Worm (Caenorhabditis elegans): ENCODE data around the gene C01G5.4.

Gene C01G5.4

DNA sequence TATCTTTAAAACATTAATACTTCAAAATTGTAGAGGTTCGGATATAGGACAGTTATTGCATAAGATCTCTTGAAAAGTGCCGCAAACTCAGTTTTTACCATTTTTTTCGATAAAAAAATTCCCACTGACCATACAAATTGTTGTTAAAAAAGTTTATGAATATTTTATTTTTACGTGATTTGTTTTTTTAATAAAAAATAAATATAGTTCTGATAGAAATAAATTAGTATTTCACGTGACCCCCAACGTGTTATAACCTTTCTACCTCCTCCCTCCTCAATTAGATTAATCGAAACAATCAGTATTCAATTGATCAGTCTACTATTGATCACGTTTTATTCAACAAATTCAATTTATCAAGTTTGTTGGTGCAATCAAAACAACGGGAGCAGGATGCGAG, at the start of gene C01G5.4:
Gene C01G5.4 (plus strand): TSS at position 301 of the 400 bp plus-strand sequence.
- TF ChIP-seq pha-2 (tag; optimal IDR thresholded peaks at IDR 0.05) (no peak), odd-2 (tag; optimal IDR thresholded peaks at IDR 0.05) (no peak), ceh-24 (tag; optimal IDR thresholded peaks at IDR 0.05) (no peak), sox-4 (tag; optimal IDR thresholded peaks at IDR 0.05) (no peak), pax-1 (tag; optimal IDR thresholded peaks at IDR 0.05) (no peak), eyg-1 (tag; optimal IDR thresholded peaks at IDR 0.05) (no peak), lim-6 (tag; optimal IDR thresholded peaks at IDR 0.05) (no peak), ceh-30 (tag; optimal IDR thresholded peaks at IDR 0.05) (no peak), hlh-13 (GFP tag; optimal IDR thresholded peaks at IDR 0.05) (no peak), che-1 (tag; optimal IDR thresholded peaks at IDR 0.05) (no peak), ceh-6 (GFP tag; optimal IDR thresholded peaks at IDR 0.05) (no peak)

DNA sequence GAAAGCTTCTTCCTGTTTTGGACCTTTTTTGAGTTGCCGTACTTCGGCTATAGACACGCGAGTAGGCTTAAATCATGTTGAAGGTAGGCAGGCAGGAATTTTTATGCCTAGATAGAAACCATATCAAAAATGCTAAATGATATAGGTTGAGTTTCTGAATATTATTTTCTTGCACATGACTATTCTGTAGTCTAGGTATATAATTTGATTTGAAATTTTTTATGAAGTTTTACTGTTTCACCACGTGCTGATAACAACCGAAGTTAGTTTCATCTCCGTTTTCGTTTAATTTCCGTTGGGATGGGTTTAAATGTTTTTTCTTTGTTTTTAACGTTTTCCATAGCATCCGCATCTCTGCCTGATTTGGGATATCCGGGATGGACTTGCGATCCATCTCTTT, 44.5 kb upstream of the C01G5.4 start, which contains the start of gene Y73B6BL.37:
Gene Y73B6BL.37 (plus strand): TSS at position 301 of the 400 bp plus-strand sequence.
- TF ChIP-seq fkh-6 (tag; optimal IDR thresholded peaks at IDR 0.05) = no peak

DNA sequence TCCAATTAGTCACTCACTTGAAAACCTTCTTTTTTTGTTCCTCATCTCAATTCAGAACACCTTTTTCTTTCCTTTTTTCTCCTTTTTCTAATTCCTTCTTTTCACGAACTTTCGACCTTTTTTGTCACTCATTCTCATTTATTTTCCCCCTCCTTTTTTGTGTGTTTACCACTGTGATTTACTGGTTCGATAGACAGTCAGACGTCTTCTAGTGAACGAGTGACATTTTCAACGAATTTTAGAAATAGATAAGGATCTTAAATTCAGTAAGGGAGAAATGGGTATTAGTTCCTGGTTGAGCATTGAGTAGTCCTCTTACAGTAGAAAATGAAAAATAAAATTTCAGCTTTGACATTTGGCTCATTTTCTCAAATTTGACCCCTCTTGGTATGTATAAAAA, 39.6 kb upstream of the C01G5.4 start:
- TF ChIP-seq pha-4 (tag; optimal IDR thresholded peaks at IDR 0.05) (no peak), pha-2 (tag; optimal IDR thresholded peaks at IDR 0.05) (no peak), pros-1 (tag; optimal IDR thresholded peaks at IDR 0.05) (no peak), hlh-13 (GFP tag; optimal IDR thresholded peaks at IDR 0.05) (no peak), hlh-15 (tag; optimal IDR thresholded peaks at IDR 0.05) (no peak), K02D7.2 (tag; optimal IDR thresholded peaks at IDR 0.05) (no peak), hlh-8 (tag; optimal IDR thresholded peaks at IDR 0.05) (no peak), elt-2 (tag; optimal IDR thresholded peaks at IDR 0.05) (no peak), fkh-10 (GFP tag; optimal IDR thresholded peaks at IDR 0.05) (no peak), elt-4 (tag; optimal IDR thresholded peaks at IDR 0.05) (no peak), K09A11.1 (tag; optimal IDR thresholded peaks at IDR 0.05; ENCODE audit: insufficient read depth) (no peak), unc-3 (GFP tag; conservative IDR thresholded peaks at IDR 0.05) (no peak), unc-3 (tag; optimal IDR thresholded peaks at IDR 0.05) (no peak), ceh-9 (tag; optimal IDR thresholded peaks at IDR 0.05) (no peak), gmeb-2 (tag; optimal IDR thresholded peaks at IDR 0.05) (no peak), ceh-31 (tag; optimal IDR thresholded peaks at IDR 0.05) (no peak), C08G9.2 (tag; optimal IDR thresholded peaks at IDR 0.05) (no peak), dve-1 (tag; optimal IDR thresholded peaks at IDR 0.05) (no peak), hlh-6 (tag; optimal IDR thresholded peaks at IDR 0.05) (no peak)

DNA sequence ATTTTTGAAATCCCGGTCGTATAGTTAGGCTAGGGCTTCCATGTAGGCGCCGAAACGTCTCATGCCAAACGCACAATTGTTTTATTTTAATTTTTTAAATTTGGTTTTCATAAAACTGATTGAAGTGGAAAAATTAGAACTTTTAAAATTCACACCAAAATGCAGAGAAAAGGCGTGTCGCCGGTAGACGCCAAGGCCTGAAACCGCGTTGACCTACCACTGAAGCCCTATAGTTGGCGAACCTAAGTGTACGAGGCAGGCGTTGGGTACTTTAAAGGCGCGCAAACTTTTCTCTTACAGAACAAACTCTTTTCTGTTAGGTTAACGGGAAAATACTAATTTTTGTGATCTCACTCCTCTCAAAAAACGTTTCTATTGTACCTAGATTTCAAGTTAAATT, 38.3 kb upstream of the C01G5.4 start, which contains the start of gene Y73B6BL.44:
Gene Y73B6BL.44 (plus strand): TSS at position 301 of the 400 bp plus-strand sequence.
- TF ChIP-seq ceh-48 (tag; optimal IDR thresholded peaks at IDR 0.05) (no peak), nhr-232 (tag; optimal IDR thresholded peaks at IDR 0.05) (no peak)

DNA sequence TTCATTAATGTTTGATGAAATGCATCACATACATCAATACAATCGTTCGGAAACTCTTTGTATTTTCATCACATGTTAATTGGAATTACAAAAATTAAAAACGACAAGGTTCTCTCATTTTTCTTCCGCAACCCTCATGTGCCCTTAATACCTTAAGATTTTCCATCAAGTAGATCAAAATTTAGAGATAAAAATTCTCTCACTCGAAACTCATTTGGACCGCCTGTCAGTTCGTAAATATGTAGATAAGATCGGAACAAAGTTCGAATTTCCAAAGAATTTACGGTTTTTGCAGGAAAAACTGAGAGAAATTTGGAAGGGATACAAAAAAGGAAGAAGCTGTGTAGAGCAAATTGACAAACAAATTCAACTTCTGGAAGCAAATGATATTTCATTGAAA, 35.4 kb upstream of the C01G5.4 start:
- TF ChIP-seq che-1 (tag; optimal IDR thresholded peaks at IDR 0.05) (no peak), unc-3 (GFP tag; conservative IDR thresholded peaks at IDR 0.05) (no peak), unc-3 (tag; optimal IDR thresholded peaks at IDR 0.05) (no peak), T23F11.4 (GFP tag; optimal IDR thresholded peaks at IDR 0.05) (no peak), ceh-6 (GFP tag; optimal IDR thresholded peaks at IDR 0.05) (no peak), F13H6.1 (tag; optimal IDR thresholded peaks at IDR 0.05) (no peak), Y22D7AL.16 (tag; optimal IDR thresholded peaks at IDR 0.05) (no peak), elt-2 (tag; optimal IDR thresholded peaks at IDR 0.05) (no peak), ceh-9 (tag; optimal IDR thresholded peaks at IDR 0.05) (no peak), hlh-8 (tag; optimal IDR thresholded peaks at IDR 0.05) (no peak), fax-1 (tag; optimal IDR thresholded peaks at IDR 0.05) (no peak), ahr-1 (tag; optimal IDR thresholded peaks at IDR 0.05) (no peak), ets-4 (tag; optimal IDR thresholded peaks at IDR 0.05) (no peak)

Data from whole organism, late embryonic.